Worm (Caenorhabditis elegans) whole organism, young adult: ENCODE measurements around the gene R01B10.3.

Experiments
- B0019.2 ChIP-seq: fragments of 200-800 bp; sonication (Bioruptor generic); conservative IDR thresholded peaks from 2 replicates; pipeline ENCODE4 v1.3.6; 2022; ENCODE audit warnings: missing genetic modification reagents, missing genetic modification characterization, missing compliant biosample characterization
- B0261.1 ChIP-seq: sonication (generic microtip); optimal IDR thresholded peaks from 2 replicates; lab custom pipeline; 2016; ENCODE audit warnings: mild to moderate bottlenecking, missing genetic modification characterization, moderate library complexity, missing compliant biosample characterization
- D2030.7 ChIP-seq: fragments of 200-800 bp; sonication (Bioruptor generic); IDR thresholded peaks from 2 replicates; pipeline ENCODE4 v1.3.6; 2022; ENCODE audit warnings: missing genetic modification reagents, missing genetic modification characterization, missing compliant biosample characterization
- F33H1.4 ChIP-seq: fragments of 200-800 bp; sonication (Bioruptor generic); IDR thresholded peaks from 2 replicates; pipeline ENCODE4 v1.3.6; 2022; ENCODE audit warnings: missing genetic modification reagents, missing genetic modification characterization, missing compliant biosample characterization
- F55B11.4 ChIP-seq: sonication (generic microtip); optimal IDR thresholded peaks from 2 replicates; lab custom pipeline; 2016; ENCODE audit warnings: missing compliant biosample characterization, missing genetic modification characterization, borderline replicate concordance; ENCODE audit not compliant: insufficient read depth
- Y53F4B.3 ChIP-seq: fragments of 200-800 bp; sonication (Bioruptor generic); IDR thresholded peaks from 2 replicates; pipeline ENCODE4 v1.3.6; 2022; ENCODE audit warnings: missing genetic modification reagents, missing genetic modification characterization, missing compliant biosample characterization
- Y53G8AR.9 ChIP-seq: fragments of 200-800 bp; sonication (Bioruptor generic); conservative IDR thresholded peaks from 2 replicates; pipeline ENCODE4 v1.3.6; 2022; ENCODE audit warnings: missing genetic modification reagents, missing genetic modification characterization, missing compliant biosample characterization
- akir-1 ChIP-seq: fragments of 200-800 bp; sonication (Bioruptor generic); optimal IDR thresholded peaks from 2 replicates; lab custom pipeline; 2018; ENCODE audit warnings: mild to moderate bottlenecking, missing genetic modification characterization, moderate library complexity, missing compliant biosample characterization
- aptf-2 ChIP-seq: fragments of 200-800 bp; sonication (Bioruptor generic); conservative IDR thresholded peaks from 2 replicates; pipeline ENCODE4 v1.3.6; 2022; ENCODE audit warnings: missing genetic modification reagents, missing genetic modification characterization, missing compliant biosample characterization
- athp-1 ChIP-seq: sonication (generic microtip); optimal IDR thresholded peaks from 2 replicates; lab custom pipeline; 2017; ENCODE audit warnings: mild to moderate bottlenecking, missing genetic modification characterization, missing compliant biosample characterization
- attf-6 ChIP-seq: fragments of 200-800 bp; sonication (Bioruptor generic); IDR thresholded peaks from 2 replicates; pipeline ENCODE4 v1.3.6; 2022; ENCODE audit warnings: missing genetic modification reagents, missing genetic modification characterization, missing compliant biosample characterization
- ccch-3 ChIP-seq: fragments of 200-800 bp; sonication (Bioruptor generic); optimal IDR thresholded peaks from 2 replicates; lab custom pipeline; 2018; ENCODE audit warnings: mild to moderate bottlenecking, missing genetic modification characterization, missing compliant biosample characterization
- cebp-1 ChIP-seq, 2 experiments: fragments of 200-800 bp in 1 of 2; sonication (Bioruptor generic) in 1 of 2; sonication (generic microtip) in 1 of 2; IDR thresholded peaks in 1 of 2; optimal IDR thresholded peaks in 1 of 2; 2 replicates each; pipeline versions ENCODE4 v1.3.6 to Lab custom; 2017 to 2022; ENCODE audit warnings: missing compliant biosample characterization in 2 of 2, missing genetic modification characterization in 2 of 2, mild to moderate bottlenecking in 1 of 2, missing genetic modification reagents in 1 of 2, moderate library complexity in 1 of 2
- ceh-40 ChIP-seq: fragments of 200-800 bp; sonication (Bioruptor generic); IDR thresholded peaks from 2 replicates; pipeline ENCODE4 v1.3.6; 2022; ENCODE audit warnings: missing genetic modification characterization, missing compliant biosample characterization
- ceh-79 ChIP-seq: sonication (generic microtip); optimal IDR thresholded peaks from 2 replicates; lab custom pipeline; 2017; ENCODE audit warnings: mild to moderate bottlenecking, missing genetic modification characterization, missing compliant biosample characterization
- ceh-91 ChIP-seq: fragments of 200-800 bp; sonication (Bioruptor generic); IDR thresholded peaks from 2 replicates; pipeline ENCODE4 v1.3.6; 2022; ENCODE audit warnings: missing genetic modification reagents, missing genetic modification characterization, missing compliant biosample characterization
- die-1 ChIP-seq: sonication (generic microtip); optimal IDR thresholded peaks from 2 replicates; lab custom pipeline; 2016; ENCODE audit warnings: missing genotype, mild to moderate bottlenecking, missing genetic modification characterization, missing compliant biosample characterization
- egl-18 ChIP-seq: fragments of 200-800 bp; sonication (Bioruptor generic); IDR thresholded peaks from 2 replicates; pipeline ENCODE4 v1.3.6; 2022; ENCODE audit warnings: missing genetic modification reagents, missing genetic modification characterization, missing compliant biosample characterization
- egrh-3 ChIP-seq: fragments of 200-800 bp; sonication (Bioruptor generic); IDR thresholded peaks from 2 replicates; pipeline ENCODE4 v1.3.6; 2022; ENCODE audit warnings: missing genetic modification reagents, missing genetic modification characterization, missing compliant biosample characterization
- ekl-4 ChIP-seq: fragments of 200-800 bp; sonication (Bioruptor generic); IDR thresholded peaks from 2 replicates; pipeline ENCODE4 v1.3.6; 2022; ENCODE audit warnings: missing genetic modification reagents, missing genetic modification characterization, missing compliant biosample characterization
- fkh-3 ChIP-seq: sonication (generic microtip); optimal IDR thresholded peaks from 2 replicates; lab custom pipeline; 2016; ENCODE audit warnings: mild to moderate bottlenecking, missing genetic modification characterization, missing compliant biosample characterization
- hlh-12 ChIP-seq: sonication (generic microtip); optimal IDR thresholded peaks from 2 replicates; lab custom pipeline; 2016; ENCODE audit warnings: missing genetic modification characterization, missing compliant biosample characterization
- hlh-26 ChIP-seq: fragments of 200-800 bp; sonication (Bioruptor generic); conservative IDR thresholded peaks from 2 replicates; pipeline ENCODE4 v1.3.6; 2022; ENCODE audit warnings: missing genetic modification reagents, missing genetic modification characterization, missing compliant biosample characterization
- lag-1 ChIP-seq: fragments of 200-800 bp; sonication (Bioruptor generic); IDR thresholded peaks from 2 replicates; pipeline ENCODE4 v1.3.6; 2022; ENCODE audit warnings: missing genetic modification reagents, missing genetic modification characterization, missing compliant biosample characterization
- let-607 ChIP-seq, 2 experiments: fragments of 200-800 bp in 1 of 2; sonication (Bioruptor generic) in 1 of 2; sonication (generic microtip) in 1 of 2; optimal IDR thresholded peaks; 2 replicates each; lab custom pipeline; 2016 to 2018; ENCODE audit warnings: mild to moderate bottlenecking in 2 of 2, missing compliant biosample characterization in 2 of 2, missing genetic modification characterization in 2 of 2, moderate library complexity in 2 of 2, missing genotype in 1 of 2
- lin-35 ChIP-seq, 3 experiments: fragments of 150-350 bp in 2 of 3; sonication (generic microtip) in 1 of 3; optimal IDR thresholded peaks; 2 replicates each; lab custom pipeline; 2014 to 2018; ENCODE audit warnings: missing biosample characterization in 3 of 3, missing genetic modification characterization in 3 of 3, missing genetic modification reagents in 3 of 3
- lsy-27 ChIP-seq: sonication (generic microtip); optimal IDR thresholded peaks from 2 replicates; lab custom pipeline; 2017; ENCODE audit warnings: missing genetic modification characterization, mild to moderate bottlenecking, missing compliant biosample characterization, antibody characterized with exemption, missing genotype, borderline replicate concordance; ENCODE audit not compliant: insufficient read depth
- madf-10 ChIP-seq: sonication (generic microtip); optimal IDR thresholded peaks from 2 replicates; lab custom pipeline; 2016; ENCODE audit warnings: mild to moderate bottlenecking, missing genetic modification characterization, missing compliant biosample characterization
- madf-6 ChIP-seq: fragments of 200-800 bp; sonication (Bioruptor generic); IDR thresholded peaks from 2 replicates; pipeline ENCODE4 v1.3.6; 2022; ENCODE audit warnings: missing genetic modification reagents, missing genetic modification characterization, missing compliant biosample characterization
- madf-8 ChIP-seq: fragments of 200-800 bp; sonication (Bioruptor generic); conservative IDR thresholded peaks from 2 replicates; pipeline ENCODE4 v1.3.6; 2022; ENCODE audit warnings: missing genetic modification reagents, missing genetic modification characterization, missing compliant biosample characterization
- mcd-1 ChIP-seq: fragments of 200-800 bp; sonication (Bioruptor generic); IDR thresholded peaks from 2 replicates; pipeline ENCODE4 v1.3.6; 2022; ENCODE audit warnings: missing genetic modification reagents, missing genetic modification characterization, missing compliant biosample characterization
- nfya-1 ChIP-seq: sonication (generic microtip); optimal IDR thresholded peaks from 2 replicates; lab custom pipeline; 2017; ENCODE audit warnings: antibody characterized with exemption, missing compliant biosample characterization, missing genetic modification characterization, borderline replicate concordance; ENCODE audit not compliant: insufficient read depth
- nfyb-1 ChIP-seq: fragments of 200-800 bp; sonication (Bioruptor generic); IDR thresholded peaks from 2 replicates; pipeline ENCODE4 v1.3.6; 2022; ENCODE audit warnings: missing genetic modification reagents, missing genetic modification characterization, missing compliant biosample characterization
- nhr-179 ChIP-seq: sonication (generic microtip); optimal IDR thresholded peaks from 2 replicates; lab custom pipeline; 2016; ENCODE audit warnings: mild to moderate bottlenecking, missing genetic modification characterization, missing compliant biosample characterization
- nhr-27 ChIP-seq: fragments of 200-800 bp; sonication (Bioruptor generic); optimal IDR thresholded peaks from 2 replicates; lab custom pipeline; 2018; ENCODE audit warnings: mild to moderate bottlenecking, missing genetic modification characterization, moderate library complexity, missing compliant biosample characterization
- nhr-90 ChIP-seq: sonication (generic microtip); optimal IDR thresholded peaks from 2 replicates; lab custom pipeline; 2016; ENCODE audit warnings: missing genotype, mild to moderate bottlenecking, missing genetic modification characterization, missing compliant biosample characterization
- pbrm-1 ChIP-seq: fragments of 200-800 bp; sonication (Bioruptor generic); IDR thresholded peaks from 2 replicates; pipeline ENCODE4 v1.3.6; 2022; ENCODE audit warnings: missing genetic modification reagents, missing genetic modification characterization, missing compliant biosample characterization
- rcor-1 ChIP-seq: fragments of 200-800 bp; sonication (Bioruptor generic); IDR thresholded peaks from 2 replicates; pipeline ENCODE4 v1.3.6; 2022; ENCODE audit warnings: missing genetic modification reagents, missing genetic modification characterization, missing compliant biosample characterization
- repo-1 ChIP-seq: sonication (generic microtip); optimal IDR thresholded peaks from 2 replicates; lab custom pipeline; 2017; ENCODE audit warnings: mild to moderate bottlenecking, missing genetic modification characterization, missing compliant biosample characterization
- snpc-1.3 ChIP-seq: sonication (generic microtip); optimal IDR thresholded peaks from 2 replicates; lab custom pipeline; 2017; ENCODE audit warnings: missing genetic modification characterization, mild to moderate bottlenecking, missing compliant biosample characterization, antibody characterized with exemption, moderate library complexity, missing genotype, missing genetic modification reagents; ENCODE audit not compliant: insufficient read depth
- somi-1 ChIP-seq: fragments of 200-800 bp; sonication (Bioruptor generic); optimal IDR thresholded peaks from 2 replicates; lab custom pipeline; 2018; ENCODE audit warnings: mild to moderate bottlenecking, missing genetic modification characterization, missing compliant biosample characterization
- sptf-2 ChIP-seq: fragments of 200-800 bp; sonication (Bioruptor generic); optimal IDR thresholded peaks from 2 replicates; lab custom pipeline; 2018; ENCODE audit warnings: mild to moderate bottlenecking, missing genetic modification characterization, missing compliant biosample characterization
- tbp1 ChIP-seq: fragments of 200-800 bp; sonication (Bioruptor generic); optimal IDR thresholded peaks from 2 replicates; lab custom pipeline; 2018; ENCODE audit warnings: mild to moderate bottlenecking, missing genetic modification characterization, missing compliant biosample characterization
- ztf-22 ChIP-seq: fragments of 200-800 bp; sonication (Bioruptor generic); optimal IDR thresholded peaks from 2 replicates; lab custom pipeline; 2018; ENCODE audit warnings: mild to moderate bottlenecking, missing genetic modification characterization, moderate library complexity, missing compliant biosample characterization
- ztf-26 ChIP-seq: sonication (generic microtip); optimal IDR thresholded peaks from 2 replicates; lab custom pipeline; 2017; ENCODE audit warnings: missing genetic modification characterization, missing compliant biosample characterization
- ztf-6 ChIP-seq: fragments of 200-800 bp; sonication (Bioruptor generic); IDR thresholded peaks from 2 replicates; pipeline ENCODE4 v1.3.6; 2022; ENCODE audit warnings: missing genetic modification reagents, missing genetic modification characterization, missing compliant biosample characterization

Gene R01B10.3

DNA sequence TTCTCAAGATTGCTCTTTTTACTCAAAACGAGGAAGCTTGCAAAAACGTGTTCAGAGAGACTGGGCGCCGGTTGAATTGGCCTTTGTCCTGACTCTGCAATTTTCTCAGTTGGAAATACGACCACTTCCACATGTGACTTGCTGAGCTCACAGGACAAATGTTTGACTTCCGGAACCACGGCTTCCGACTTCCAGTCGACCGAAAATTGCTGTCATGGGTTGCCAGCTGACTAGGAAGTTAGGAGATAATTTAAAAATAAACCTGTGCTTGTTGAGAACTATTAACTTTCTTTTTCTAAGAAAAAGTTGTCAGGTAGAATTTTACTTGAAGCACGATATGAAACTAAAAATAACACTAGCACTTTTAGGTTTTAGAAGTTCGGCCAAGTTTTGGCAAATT lies 13.3 kb downstream of the R01B10.3 start:
- TF ChIP-seq ceh-40 = no peak
- TF ChIP-seq nhr-179 (tag; lab: Kevin White, UChicago) = no peak
- TF ChIP-seq madf-6 (GFP tag; lab: Robert Waterston, UW) = no peak
- no peak for TF ChIP-seq nfyb-1
- no peak for TF ChIP-seq nhr-90 (tag; lab: Kevin White, UChicago)
- no peak for TF ChIP-seq lsy-27 (tag; lab: Kevin White, UChicago)
- TF ChIP-seq somi-1 (GFP tag; lab: Kevin White, UChicago) = no peak
- TF ChIP-seq Y53G8AR.9 (GFP tag; lab: Robert Waterston, UW) = no peak
- no peak for TF ChIP-seq rcor-1 (GFP tag; lab: Robert Waterston, UW)
- TF ChIP-seq Y53F4B.3 (GFP tag; lab: Robert Waterston, UW) = no peak
- no peak for TF ChIP-seq die-1 (tag; lab: Kevin White, UChicago)
- TF ChIP-seq athp-1 (tag; lab: Kevin White, UChicago) = no peak
- no peak for TF ChIP-seq nfya-1
- no peak for TF ChIP-seq repo-1
- TF ChIP-seq tbp1 (GFP tag; lab: Kevin White, UChicago) = no peak
- TF ChIP-seq fkh-3 (tag; lab: Kevin White, UChicago) = no peak
- TF ChIP-seq, all 124 proteins: peak for 0

DNA sequence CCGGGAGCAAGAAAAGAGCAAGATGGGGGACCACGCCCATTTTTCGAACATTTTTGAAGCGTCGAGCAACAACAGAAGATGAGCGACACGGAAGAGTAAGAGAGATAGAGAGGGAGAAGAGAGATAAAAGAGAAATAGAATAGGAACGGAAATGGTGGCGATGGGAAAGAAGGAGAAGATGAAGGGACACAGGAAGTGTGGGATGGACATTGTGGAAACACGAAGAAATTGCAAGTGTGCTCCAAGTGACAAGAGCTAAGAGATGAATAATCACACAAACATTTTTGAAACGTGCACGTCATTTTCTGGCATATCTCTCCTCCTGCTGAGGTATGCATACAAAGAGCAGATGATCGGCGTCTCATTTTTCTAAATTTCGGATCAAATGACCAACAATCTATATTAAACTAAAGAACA lies 14.4 kb downstream of the R01B10.3 start:
- TF ChIP-seq Y53F4B.3 (GFP tag; lab: Robert Waterston, UW) (no peak), cebp-1 (GFP tag; IDR thresholded peaks at IDR 0.05; lab: Robert Waterston, UW) (no peak), cebp-1 (tag; optimal IDR thresholded peaks at IDR 0.05; lab: Kevin White, UChicago) (peak; percentile 17), B0261.1 (tag; lab: Kevin White, UChicago) (no peak), sptf-2 (GFP tag; lab: Kevin White, UChicago) (no peak), ztf-26 (tag; lab: Kevin White, UChicago) (no peak), hlh-12 (tag; lab: Kevin White, UChicago) (no peak), aptf-2 (GFP tag; lab: Robert Waterston, UW) (no peak), akir-1 (GFP tag; lab: Kevin White, UChicago) (no peak), madf-10 (tag; lab: Kevin White, UChicago) (no peak), madf-8 (GFP tag; lab: Robert Waterston, UW) (no peak), nhr-27 (no peak), ztf-22 (GFP tag; lab: Kevin White, UChicago) (no peak), egl-18 (no peak), snpc-1.3 (no peak), mcd-1 (GFP tag; lab: Robert Waterston, UW) (0 out of 2 replicates have a peak, but pooled peaks have one; percentile 28), nfyb-1 (0 out of 2 replicates have a peak, but pooled peaks have one; percentile 16), F33H1.4 (GFP tag; lab: Robert Waterston, UW) (no peak), ceh-91 (GFP tag; lab: Robert Waterston, UW) (no peak), F55B11.4 (tag; lab: Kevin White, UChicago) (no peak), pbrm-1 (GFP tag; lab: Robert Waterston, UW) (no peak), lin-35 (GFP tag; optimal IDR thresholded peaks at IDR 0.05; lab: Kevin White, UChicago) (peak in 1 of 3 experiments; percentile 49), ccch-3 (GFP tag; lab: Kevin White, UChicago) (no peak), let-607 (tag; optimal IDR thresholded peaks at IDR 0.05; lab: Kevin White, UChicago) (no peak), tbp1 (GFP tag; lab: Kevin White, UChicago) (no peak), B0019.2 (GFP tag; lab: Robert Waterston, UW) (no peak), ceh-79 (no peak), nhr-90 (tag; lab: Kevin White, UChicago) (no peak), D2030.7 (GFP tag; lab: Robert Waterston, UW) (no peak), ztf-6 (GFP tag; lab: Robert Waterston, UW) (no peak), nfya-1 (no peak), nhr-179 (tag; lab: Kevin White, UChicago) (no peak), hlh-26 (no peak), egrh-3 (GFP tag; lab: Robert Waterston, UW) (no peak), lag-1 (no peak), attf-6 (no peak), ekl-4 (GFP tag; lab: Robert Waterston, UW) (no peak)
